Worm (Caenorhabditis elegans) whole organism, L4 larva: Measurements from ENCODE around the gene R05G9.1.

Experiments
- D1046.2 ChIP-seq: fragments of 200-800 bp; sonication (Bioruptor generic); IDR thresholded peaks from 2 replicates; pipeline ENCODE4 v1.3.6; 2022; ENCODE audit warnings: missing genetic modification characterization, missing compliant biosample characterization
- F10B5.3 ChIP-seq: sonication (generic microtip); optimal IDR thresholded peaks from 2 replicates; lab custom pipeline; 2016; ENCODE audit warnings: mild to moderate bottlenecking, missing genetic modification characterization, missing compliant biosample characterization
- F49E8.2 ChIP-seq: sonication (generic microtip); optimal IDR thresholded peaks from 2 replicates; lab custom pipeline; 2016; ENCODE audit warnings: missing compliant biosample characterization, mild to moderate bottlenecking, missing genetic modification characterization, borderline replicate concordance
- R02D3.7 ChIP-seq: fragments of 150-350 bp; sonication (generic microtip); optimal IDR thresholded peaks from 3 replicates; lab custom pipeline; 2014; ENCODE audit warnings: missing biosample characterization, missing genetic modification characterization
- T20F7.1 ChIP-seq: fragments of 200-800 bp; sonication (Bioruptor generic); optimal IDR thresholded peaks from 2 replicates; lab custom pipeline; 2018; ENCODE audit warnings: mild to moderate bottlenecking, missing genetic modification characterization, missing compliant biosample characterization
- T26A8.4 ChIP-seq: fragments of 200-800 bp; sonication (Bioruptor generic); IDR thresholded peaks from 2 replicates; pipeline ENCODE4 v1.3.6; 2022; ENCODE audit warnings: missing genetic modification characterization, missing compliant biosample characterization
- Y5F2A.4 ChIP-seq: fragments of 200-800 bp; sonication (Bioruptor generic); optimal IDR thresholded peaks from 2 replicates; lab custom pipeline; 2018; ENCODE audit warnings: mild to moderate bottlenecking, missing genetic modification characterization, missing compliant biosample characterization
- Y75B8A.6 ChIP-seq: fragments of 200-800 bp; sonication (Bioruptor generic); IDR thresholded peaks from 2 replicates; pipeline ENCODE4 v1.3.6; 2022; ENCODE audit warnings: missing genetic modification reagents, missing genetic modification characterization, missing compliant biosample characterization
- aha-1 ChIP-seq: fragments of 150-350 bp; peaks from one replicate; lab custom pipeline; 2014; ENCODE audit warnings: missing biosample characterization, missing genetic modification characterization
- arid-1 ChIP-seq: fragments of 200-800 bp; sonication (Bioruptor generic); conservative IDR thresholded peaks from 2 replicates; pipeline ENCODE4 v1.3.6; 2022; ENCODE audit warnings: missing genetic modification reagents, missing genetic modification characterization, missing compliant biosample characterization
- ceh-32 ChIP-seq: sonication (generic microtip); optimal IDR thresholded peaks from 2 replicates; lab custom pipeline; 2016; ENCODE audit warnings: mild to moderate bottlenecking, missing genetic modification characterization, missing compliant biosample characterization; ENCODE audit not compliant: poor library complexity
- ctbp-1 ChIP-seq: fragments of 200-800 bp; sonication (Bioruptor generic); IDR thresholded peaks from 2 replicates; pipeline ENCODE4 v1.3.6; 2022; ENCODE audit warnings: missing genetic modification reagents, missing genetic modification characterization, missing compliant biosample characterization
- daf-16 ChIP-seq, 3 experiments: sonication (generic microtip); optimal IDR thresholded peaks; 2 replicates each; lab custom pipeline; 2016 to 2017; ENCODE audit warnings: missing genetic modification characterization in 3 of 3, missing genetic modification reagents in 3 of 3, mild to moderate bottlenecking in 2 of 3, missing compliant biosample characterization in 2 of 3, missing biosample characterization in 1 of 3, moderate library complexity in 1 of 3
- daf-19 ChIP-seq: fragments of 200-800 bp; sonication (Bioruptor generic); conservative IDR thresholded peaks from 2 replicates; pipeline ENCODE4 v1.3.6; 2022; ENCODE audit warnings: missing genetic modification characterization, missing compliant biosample characterization
- dmd-6 ChIP-seq: fragments of 200-800 bp; sonication (Bioruptor generic); IDR thresholded peaks from 2 replicates; pipeline ENCODE4 v1.3.6; 2022; ENCODE audit warnings: missing genetic modification reagents, missing genetic modification characterization, missing compliant biosample characterization
- dmd-9 ChIP-seq: fragments of 200-800 bp; sonication (Bioruptor generic); IDR thresholded peaks from 2 replicates; pipeline ENCODE4 v1.3.6; 2022; ENCODE audit warnings: missing genetic modification reagents, missing genetic modification characterization, missing compliant biosample characterization
- dpl-1 ChIP-seq: fragments of 150-350 bp; optimal IDR thresholded peaks from 2 replicates; lab custom pipeline; 2014; ENCODE audit warnings: missing biosample characterization, missing genetic modification reagents, missing genetic modification characterization
- dve-1 ChIP-seq: sonication (generic microtip); optimal IDR thresholded peaks from 2 replicates; lab custom pipeline; 2017; ENCODE audit warnings: antibody characterized with exemption, mild to moderate bottlenecking, missing genetic modification characterization, missing compliant biosample characterization; ENCODE audit not compliant: insufficient read depth
- fos-1 ChIP-seq: fragments of 150-350 bp; optimal IDR thresholded peaks from 2 replicates; lab custom pipeline; 2014; ENCODE audit warnings: missing biosample characterization, missing genetic modification characterization
- hlh-11 ChIP-seq: fragments of 200-800 bp; sonication (Bioruptor generic); optimal IDR thresholded peaks from 2 replicates; lab custom pipeline; 2018; ENCODE audit warnings: mild to moderate bottlenecking, missing genetic modification characterization, missing compliant biosample characterization
- jun-1 ChIP-seq: fragments of 150-350 bp; optimal IDR thresholded peaks from 2 replicates; lab custom pipeline; 2014; ENCODE audit warnings: missing biosample characterization, missing genetic modification reagents, missing genetic modification characterization
- lim-7 ChIP-seq: fragments of 200-800 bp; sonication (Bioruptor generic); IDR thresholded peaks from 2 replicates; pipeline ENCODE4 v1.3.6; 2022; ENCODE audit warnings: missing genetic modification characterization, missing compliant biosample characterization
- lin-1 ChIP-seq: fragments of 200-800 bp; sonication (Bioruptor generic); IDR thresholded peaks from 2 replicates; pipeline ENCODE4 v1.3.6; 2022; ENCODE audit warnings: missing genetic modification reagents, missing genetic modification characterization, missing compliant biosample characterization
- lin-15B ChIP-seq: fragments of 150-350 bp; sonication (generic microtip); optimal IDR thresholded peaks from 3 replicates; lab custom pipeline; 2014; ENCODE audit warnings: missing biosample characterization, missing genetic modification characterization
- lin-39 ChIP-seq: fragments of 150-350 bp; optimal IDR thresholded peaks from 2 replicates; lab custom pipeline; 2014; ENCODE audit warnings: missing biosample characterization, missing genetic modification reagents, missing genetic modification characterization
- lsy-2 ChIP-seq, 2 experiments: fragments of 150-350 bp in 1 of 2; sonication (generic microtip) in 1 of 2; optimal IDR thresholded peaks; 2 replicates each; lab custom pipeline; 2014 to 2017; ENCODE audit warnings: missing biosample characterization in 2 of 2, missing genetic modification characterization in 2 of 2
- mdl-1 ChIP-seq, 2 experiments: fragments of 150-350 bp in 1 of 2; sonication (generic microtip) in 1 of 2; optimal IDR thresholded peaks; 2 replicates each; lab custom pipeline; 2014 to 2017; ENCODE audit warnings: missing biosample characterization in 2 of 2, missing genetic modification characterization in 2 of 2
- mxl-2 ChIP-seq: fragments of 200-800 bp; sonication (Bioruptor generic); conservative IDR thresholded peaks from 2 replicates; pipeline ENCODE4 v1.3.6; 2022; ENCODE audit warnings: missing genetic modification reagents, missing genetic modification characterization, missing compliant biosample characterization
- mxl-3 ChIP-seq: fragments of 200-800 bp; sonication (Bioruptor generic); optimal IDR thresholded peaks from 2 replicates; lab custom pipeline; 2018; ENCODE audit warnings: mild to moderate bottlenecking, missing genetic modification characterization, missing compliant biosample characterization
- nhr-111 ChIP-seq: fragments of 200-800 bp; sonication (Bioruptor generic); optimal IDR thresholded peaks from 2 replicates; lab custom pipeline; 2018; ENCODE audit warnings: mild to moderate bottlenecking, missing genetic modification characterization, missing compliant biosample characterization
- nhr-25 ChIP-seq: sonication (generic microtip); optimal IDR thresholded peaks from 2 replicates; lab custom pipeline; 2017; ENCODE audit warnings: missing genetic modification characterization, mild to moderate bottlenecking, missing compliant biosample characterization, antibody characterized with exemption, moderate library complexity, borderline replicate concordance; ENCODE audit not compliant: insufficient read depth
- nhr-28 ChIP-seq: fragments of 150-350 bp; optimal IDR thresholded peaks from 2 replicates; lab custom pipeline; 2014; ENCODE audit warnings: missing biosample characterization, missing genetic modification characterization
- nhr-48 ChIP-seq: sonication (generic microtip); optimal IDR thresholded peaks from 2 replicates; lab custom pipeline; 2016; ENCODE audit warnings: mild to moderate bottlenecking, missing genetic modification characterization, missing compliant biosample characterization
- nhr-6 ChIP-seq: fragments of 150-350 bp; optimal IDR thresholded peaks from 2 replicates; lab custom pipeline; 2014; ENCODE audit warnings: missing biosample characterization, missing genetic modification characterization
- nhr-77 ChIP-seq: fragments of 150-350 bp; optimal IDR thresholded peaks from 2 replicates; lab custom pipeline; 2014; ENCODE audit warnings: missing biosample characterization, missing genetic modification characterization
- pha-4 ChIP-seq, 2 experiments: fragments of 150-350 bp in 1 of 2; fragments of 200-800 bp in 1 of 2; sonication (Bioruptor generic) in 1 of 2; IDR thresholded peaks in 1 of 2; optimal IDR thresholded peaks in 1 of 2; 2 replicates each; pipeline versions ENCODE4 v1.3.6 to Lab custom; 2014 to 2022; ENCODE audit warnings: missing genetic modification characterization in 2 of 2, missing genetic modification reagents in 2 of 2, missing biosample characterization in 1 of 2, missing compliant biosample characterization in 1 of 2
- pqm-1 ChIP-seq: sonication (generic microtip); optimal IDR thresholded peaks from 2 replicates; lab custom pipeline; 2017; ENCODE audit warnings: missing biosample characterization, missing genetic modification characterization
- saeg-2 ChIP-seq: fragments of 200-800 bp; sonication (Bioruptor generic); IDR thresholded peaks from 2 replicates; pipeline ENCODE4 v1.3.6; 2022; ENCODE audit warnings: missing genetic modification reagents, missing genetic modification characterization, missing compliant biosample characterization
- skn-1 ChIP-seq: fragments of 150-350 bp; optimal IDR thresholded peaks from 2 replicates; lab custom pipeline; 2014; ENCODE audit warnings: missing biosample characterization, missing genetic modification characterization
- snpc-4 ChIP-seq: fragments of 150-350 bp; optimal IDR thresholded peaks from 2 replicates; lab custom pipeline; 2014; ENCODE audit warnings: missing biosample characterization, missing genetic modification characterization
- tra-1 ChIP-seq: fragments of 200-800 bp; sonication (Bioruptor generic); IDR thresholded peaks from 2 replicates; pipeline ENCODE4 v1.3.6; 2022; ENCODE audit warnings: missing genetic modification reagents, missing genetic modification characterization, missing compliant biosample characterization
- unc-39 ChIP-seq: sonication (generic microtip); optimal IDR thresholded peaks from 2 replicates; lab custom pipeline; 2017; ENCODE audit warnings: missing biosample characterization, missing genetic modification characterization
- unc-62 ChIP-seq, 3 experiments: fragments of 150-350 bp in 1 of 3; sonication (generic microtip); optimal IDR thresholded peaks in 2 of 3; peaks in 1 of 3; 1 replicate in 1 of 3; 2 replicates in 2 of 3; lab custom pipeline; 2014 to 2017; ENCODE audit warnings: missing biosample characterization in 3 of 3, missing genetic modification characterization in 3 of 3, missing genetic modification reagents in 3 of 3, missing genotype in 1 of 3
- zfp-2 ChIP-seq: sonication (generic microtip); optimal IDR thresholded peaks from 2 replicates; lab custom pipeline; 2016; ENCODE audit warnings: mild to moderate bottlenecking, missing genetic modification characterization, missing compliant biosample characterization
- ztf-11 ChIP-seq: fragments of 150-350 bp; optimal IDR thresholded peaks from 2 replicates; lab custom pipeline; 2014; ENCODE audit warnings: missing biosample characterization, missing genetic modification characterization

The R05G9.1 gene

DNA sequence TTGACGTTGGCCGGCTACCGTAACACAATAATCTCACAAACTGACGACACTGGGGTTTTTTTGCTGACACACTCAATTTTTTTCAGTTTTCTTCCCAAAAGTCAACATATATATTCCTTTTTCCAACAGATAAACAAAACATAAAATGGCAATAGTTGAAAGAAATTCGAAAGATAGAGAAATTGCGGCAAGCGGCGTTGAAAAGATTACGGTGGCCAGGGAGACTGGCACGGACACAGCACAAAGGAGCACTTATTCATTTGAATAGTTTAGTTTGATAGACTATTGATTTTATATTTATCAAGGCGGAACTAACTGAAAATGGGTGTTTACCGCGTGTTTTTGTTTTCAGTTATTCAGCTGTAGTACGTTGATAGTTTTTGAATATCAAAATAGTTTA, 18.3 kb downstream of the R05G9.1 start, which contains the start of gene toe-2:
toe-2 (minus strand) TSS at position 70 of the 400 bp plus-strand sequence.
- no peak for TF ChIP-seq Y75B8A.6 (GFP tag; lab: Robert Waterston, UW)
- peak; percentile 18 for TF ChIP-seq dve-1 (tag; lab: Kevin White, UChicago)
- TF ChIP-seq daf-19: no peak
- no peak for TF ChIP-seq daf-16 (GFP tag; optimal IDR thresholded peaks at IDR 0.05; lab: Kevin White, UChicago)
- peak; percentile 88 for TF ChIP-seq daf-16 (tag; optimal IDR thresholded peaks at IDR 0.05; lab: Kevin White, UChicago)
- no peak for TF ChIP-seq F49E8.2 (tag; lab: Kevin White, UChicago)
- no peak for TF ChIP-seq nhr-48 (tag; lab: Kevin White, UChicago)
- no peak for TF ChIP-seq zfp-2 (tag; lab: Kevin White, UChicago)
- peak; percentile 37 for TF ChIP-seq hlh-11 (tag; lab: Kevin White, UChicago)

DNA sequence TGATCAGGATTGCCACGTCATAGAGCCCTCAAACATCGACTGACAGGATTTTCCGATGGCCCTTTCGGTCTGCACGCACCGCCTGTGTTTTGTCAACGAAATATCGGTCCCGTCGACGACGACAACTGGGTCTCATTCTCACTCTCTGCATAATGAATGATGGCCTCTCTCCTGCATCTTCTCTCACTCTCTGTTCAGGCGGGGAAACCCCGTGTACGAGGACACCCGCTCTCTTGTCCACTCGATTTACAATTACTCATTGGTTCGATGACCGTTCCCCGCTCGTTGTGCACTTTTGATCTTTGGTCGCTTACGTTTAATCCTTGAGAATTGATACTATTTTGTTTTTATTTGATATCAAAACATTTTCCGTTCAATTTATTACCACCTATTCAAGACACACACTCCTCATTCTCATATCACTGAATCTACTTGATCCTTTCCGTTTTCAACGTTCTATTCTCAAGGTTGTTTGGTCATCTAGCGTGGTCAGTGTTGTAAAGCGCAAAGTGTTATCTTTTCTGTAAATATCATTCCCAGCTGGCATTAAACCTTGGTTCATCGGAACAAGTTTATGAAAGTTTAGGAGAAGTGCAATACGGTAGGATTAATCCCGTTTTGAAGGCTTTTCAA, 19.8 kb downstream of the R05G9.1 start:
- no peak for TF ChIP-seq Y75B8A.6 (GFP tag; lab: Robert Waterston, UW)
- TF ChIP-seq ceh-32 (tag; lab: Kevin White, UChicago): no peak
- TF ChIP-seq fos-1 (tag; lab: Kevin White, UChicago): no peak
- TF ChIP-seq T20F7.1 (GFP tag; lab: Kevin White, UChicago): no peak
- no peak for TF ChIP-seq lin-1
- no peak for TF ChIP-seq nhr-6 (tag; lab: Kevin White, UChicago)
- no peak for TF ChIP-seq lin-15B (tag; lab: Kevin White, UChicago)
- TF ChIP-seq dmd-9 (GFP tag; lab: Robert Waterston, UW): no peak
- TF ChIP-seq pha-4 (GFP tag; IDR thresholded peaks at IDR 0.05; lab: Robert Waterston, UW): no peak
- TF ChIP-seq pha-4 (tag; optimal IDR thresholded peaks at IDR 0.05; lab: Kevin White, UChicago): no peak
- TF ChIP-seq mdl-1 (tag; optimal IDR thresholded peaks at IDR 0.05; lab: Kevin White, UChicago): peak in 1 of 2 experiments; percentile 11
- peak; percentile 28 for TF ChIP-seq hlh-11 (tag; lab: Kevin White, UChicago)
- TF ChIP-seq lim-7 (GFP tag; lab: Robert Waterston, UW): no peak
- TF ChIP-seq mxl-2 (GFP tag; lab: Robert Waterston, UW): no peak
- peak in 1 of 2 experiments; percentile 88 for TF ChIP-seq unc-62 (GFP tag; optimal IDR thresholded peaks at IDR 0.05 in 1 of 2; lab: Kevin White, UChicago)
- TF ChIP-seq unc-62 (tag; optimal IDR thresholded peaks at IDR 0.05; lab: Kevin White, UChicago): no peak
- TF ChIP-seq dmd-6 (GFP tag; lab: Robert Waterston, UW): 0 out of 2 replicates have a peak, but pooled peaks have one; percentile 5
- no peak for TF ChIP-seq nhr-77 (tag; lab: Kevin White, UChicago)
- TF ChIP-seq nhr-25: no peak
- TF ChIP-seq dpl-1 (GFP tag; lab: Kevin White, UChicago): no peak
- TF ChIP-seq ztf-11 (tag; lab: Kevin White, UChicago): no peak
- no peak for TF ChIP-seq R02D3.7 (tag; lab: Kevin White, UChicago)
- TF ChIP-seq skn-1 (tag; lab: Kevin White, UChicago): no peak
- no peak for TF ChIP-seq D1046.2 (GFP tag; lab: Robert Waterston, UW)
- peak; percentile 29 for TF ChIP-seq nhr-28 (tag; lab: Kevin White, UChicago)
- TF ChIP-seq lsy-2 (tag; optimal IDR thresholded peaks at IDR 0.05; lab: Kevin White, UChicago): no peak
- no peak for TF ChIP-seq unc-39 (tag; lab: Kevin White, UChicago)
- TF ChIP-seq Y5F2A.4: no peak
- TF ChIP-seq nhr-48 (tag; lab: Kevin White, UChicago): no peak
- TF ChIP-seq arid-1 (GFP tag; lab: Robert Waterston, UW): no peak
- TF ChIP-seq saeg-2 (GFP tag; lab: Robert Waterston, UW): no peak
- peak; percentile 21 for TF ChIP-seq dve-1 (tag; lab: Kevin White, UChicago)
- TF ChIP-seq pqm-1 (tag; lab: Kevin White, UChicago): no peak
- TF ChIP-seq F10B5.3: no peak
- no peak for TF ChIP-seq lin-39
- peak; percentile 97 for TF ChIP-seq aha-1 (tag; lab: Kevin White, UChicago)
- no peak for TF ChIP-seq daf-16 (GFP tag; optimal IDR thresholded peaks at IDR 0.05; lab: Kevin White, UChicago)
- TF ChIP-seq daf-16 (tag; optimal IDR thresholded peaks at IDR 0.05; lab: Kevin White, UChicago): peak; percentile 32
- TF ChIP-seq ctbp-1 (GFP tag; lab: Robert Waterston, UW): no peak
- TF ChIP-seq nhr-111 (GFP tag; lab: Kevin White, UChicago): no peak
- TF ChIP-seq mxl-3 (GFP tag; lab: Kevin White, UChicago): peak; percentile 3
- no peak for TF ChIP-seq jun-1 (tag; lab: Kevin White, UChicago)
- TF ChIP-seq tra-1: no peak
- no peak for TF ChIP-seq snpc-4 (tag; lab: Kevin White, UChicago)
- no peak for TF ChIP-seq T26A8.4 (GFP tag; lab: Robert Waterston, UW)
